Worm (Caenorhabditis elegans) whole organism, mixed stage, embryonic: ENCODE measurements around the gene C06E4.2.

Experiments
- flh-1 ChIP-seq: fragments of 200-800 bp; sonication (Bioruptor generic); optimal IDR thresholded peaks from 2 replicates; lab custom pipeline; 2018; ENCODE audit warnings: mild to moderate bottlenecking, missing genetic modification characterization, moderate library complexity, missing compliant biosample characterization
- lin-13 ChIP-seq: fragments of 150-350 bp; optimal IDR thresholded peaks from 2 replicates; lab custom pipeline; 2014; ENCODE audit warnings: missing biosample characterization, missing genetic modification characterization
- nhr-12 ChIP-seq: fragments of 150-350 bp; optimal IDR thresholded peaks from 2 replicates; lab custom pipeline; 2014; ENCODE audit warnings: missing biosample characterization, missing genetic modification characterization
- ztf-11 ChIP-seq: fragments of 150-350 bp; optimal IDR thresholded peaks from 2 replicates; lab custom pipeline; 2014; ENCODE audit warnings: missing biosample characterization, missing genetic modification characterization

- TF ChIP-seq nhr-12 (tag; lab: Kevin White, UChicago) = no peak
- TF ChIP-seq flh-1 (GFP tag; lab: Kevin White, UChicago) = no peak
- TF ChIP-seq lin-13 = no peak
- TF ChIP-seq ztf-11 (tag; lab: Kevin White, UChicago) = no peak
These were observed 35.9 kb downstream of the C06E4.2 start for ce11 chrIV:7312620-7313194.
